Fruit fly (Drosophila melanogaster) whole organism, pupa: ENCODE measurements around the gene Fas3.
A peak's percentile ranks its signal among the peaks of the same experiment; 100 is the strongest.

Experiments used
- CG10348 ChIP-seq: fragments of 200-800 bp; sonication (Bioruptor generic); IDR thresholded peaks from 2 replicates; pipeline ENCODE4 v1.3.6; 2022; ENCODE audit warnings: missing biosample characterization, missing genetic modification characterization
- CG12605 ChIP-seq: fragments of 200-800 bp; sonication (Bioruptor generic); IDR thresholded peaks from 2 replicates; pipeline ENCODE4 v1.3.6; 2022; ENCODE audit warnings: missing biosample characterization, missing genetic modification characterization
- CG13204 ChIP-seq: fragments of 200-800 bp; sonication (Bioruptor generic); optimal IDR thresholded peaks from 2 replicates; lab custom pipeline; 2018; ENCODE audit warnings: missing biosample characterization, mild to moderate bottlenecking, missing genetic modification characterization, moderate library complexity
- CG34367 ChIP-seq: fragments of 200-800 bp; sonication (Bioruptor generic); optimal IDR thresholded peaks from 2 replicates; lab custom pipeline; 2018; ENCODE audit warnings: missing biosample characterization, mild to moderate bottlenecking, missing genetic modification characterization
- CG8159 ChIP-seq: fragments of 200-800 bp; sonication (Bioruptor generic); optimal IDR thresholded peaks from 3 replicates; lab custom pipeline; 2018; ENCODE audit warnings: missing biosample characterization, mild to moderate bottlenecking, missing genetic modification characterization, moderate library complexity
- Pif1B ChIP-seq: fragments of 200-800 bp; sonication (Bioruptor generic); optimal IDR thresholded peaks from 3 replicates; lab custom pipeline; 2016; ENCODE audit warnings: missing biosample characterization, missing genetic modification characterization
- gl ChIP-seq: fragments of 200-800 bp; sonication (Bioruptor generic); optimal IDR thresholded peaks from 2 replicates; lab custom pipeline; 2018; ENCODE audit warnings: missing biosample characterization, mild to moderate bottlenecking, missing genetic modification characterization
- rn ChIP-seq: fragments of 200-800 bp; sonication (Bioruptor generic); IDR thresholded peaks from 2 replicates; pipeline ENCODE4 v1.3.6; 2022; ENCODE audit warnings: missing biosample characterization, missing genetic modification characterization

dm6 chr2L:18345194-18345593 is 25.3 kb downstream of the Fas3 start:
- TF ChIP-seq CG8159 (tag; lab: Kevin White, UChicago), result peak; percentile 74
- peak; percentile 58 for TF ChIP-seq CG34367 (tag; lab: Kevin White, UChicago)
- 0 out of 2 replicates have a peak, but pooled peaks have one; percentile 45 for TF ChIP-seq rn
- TF ChIP-seq Pif1B (GFP tag; lab: Kevin White, UChicago), result peak; percentile 79
- TF ChIP-seq CG13204 (GFP tag; lab: Kevin White, UChicago), result peak; percentile 16
- TF ChIP-seq CG12605 (GFP tag; lab: Robert Waterston, UW), result peak; percentile 55
- TF ChIP-seq CG10348 (GFP tag; lab: Robert Waterston, UW), result no peak
- peak; percentile 30 for TF ChIP-seq gl (tag; lab: Kevin White, UChicago)
